Worm (Caenorhabditis elegans): ENCODE measurements around the gene F35D11.3.

F35D11.3 gene

DNA sequence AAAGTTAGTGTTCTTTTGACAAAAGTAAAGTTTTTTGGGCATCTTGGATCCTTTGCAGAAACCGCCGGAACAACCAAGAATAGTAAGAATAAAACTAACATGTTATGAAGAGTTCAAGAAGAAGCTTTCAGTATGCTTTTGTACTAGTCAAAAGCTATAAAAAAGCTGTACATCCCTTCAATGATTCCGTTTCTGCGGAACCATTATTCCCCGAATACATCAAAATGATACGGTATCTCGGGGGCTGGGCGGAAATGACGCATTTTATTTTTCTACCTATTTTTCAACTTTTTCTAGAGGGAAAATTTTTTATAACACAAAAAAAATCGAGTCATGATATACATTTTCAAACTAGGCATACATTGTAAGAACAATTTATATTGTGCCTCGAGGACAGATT is 11.5 kb downstream of the F35D11.3 start, which contains the start of gene clec-138 (continued):
- no peak for TF ChIP-seq lim-6 (tag; optimal IDR thresholded peaks at IDR 0.05)

- TF ChIP-seq rnt-1 (tag; optimal IDR thresholded peaks at IDR 0.05) (no peak), hlh-13 (GFP tag; optimal IDR thresholded peaks at IDR 0.05) (no peak), ets-4 (tag; optimal IDR thresholded peaks at IDR 0.05) (no peak), pqm-1 (tag; optimal IDR thresholded peaks at IDR 0.05) (no peak), unc-86 (tag; optimal IDR thresholded peaks at IDR 0.05) (no peak), dmd-4 (tag; optimal IDR thresholded peaks at IDR 0.05; ENCODE audit: borderline replicate concordance) (no peak), npax-4 (tag; optimal IDR thresholded peaks at IDR 0.05) (no peak)
These were observed 13.5 kb downstream of the F35D11.3 start, which contains the start of gene clec-139 for ce11 chrII:4621650-4622049. clec-139 (minus strand) TSS chrII:4621750.

DNA sequence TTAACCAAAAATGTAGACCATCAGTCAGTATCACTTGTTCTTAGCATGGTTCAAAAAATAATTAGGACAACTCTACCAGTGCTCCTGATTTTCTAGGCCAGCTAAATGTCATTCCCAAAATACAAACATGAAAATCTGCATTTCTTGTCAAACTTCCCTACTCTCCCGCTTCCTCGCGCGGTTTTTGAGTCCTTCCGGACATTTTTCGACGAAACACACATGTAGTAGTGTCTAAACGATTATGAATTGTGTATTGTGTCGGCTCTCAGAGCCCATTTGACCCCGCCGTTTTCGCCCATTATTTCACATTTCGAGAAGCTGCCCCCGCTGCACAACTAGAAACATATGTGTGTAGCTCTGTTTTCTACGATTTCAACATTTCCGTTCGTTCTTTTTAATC is 18.4 kb downstream of the F35D11.3 start, which contains the start of gene F35D11.1:
TSS of gene F35D11.1 (plus strand) at position 301 of the 400 bp plus-strand sequence.
- TF ChIP-seq Y22D7AL.16 (tag; optimal IDR thresholded peaks at IDR 0.05) (no peak), dve-1 (tag; optimal IDR thresholded peaks at IDR 0.05) (no peak), fax-1 (tag; optimal IDR thresholded peaks at IDR 0.05) (no peak), ceh-24 (tag; optimal IDR thresholded peaks at IDR 0.05) (no peak), syd-9 (tag; optimal IDR thresholded peaks at IDR 0.05) (no peak), pros-1 (tag; optimal IDR thresholded peaks at IDR 0.05) (no peak), pqm-1 (tag; optimal IDR thresholded peaks at IDR 0.05) (no peak), F13H6.1 (tag; optimal IDR thresholded peaks at IDR 0.05) (no peak), ceh-2 (tag; optimal IDR thresholded peaks at IDR 0.05) (no peak), pat-9 (tag; optimal IDR thresholded peaks at IDR 0.05) (no peak)

ce11 chrII:4631479-4631878 is 23.3 kb downstream of the F35D11.3 start:
- TF ChIP-seq T23F11.4 (GFP tag; optimal IDR thresholded peaks at IDR 0.05) (no peak), pha-4 (tag; optimal IDR thresholded peaks at IDR 0.05) (no peak), ceh-24 (tag; optimal IDR thresholded peaks at IDR 0.05) (no peak), ceh-48 (tag; optimal IDR thresholded peaks at IDR 0.05) (no peak), Y22D7AL.16 (tag; optimal IDR thresholded peaks at IDR 0.05) (no peak), dmd-4 (tag; optimal IDR thresholded peaks at IDR 0.05; ENCODE audit: borderline replicate concordance) (no peak), nfya-1 (tag; optimal IDR thresholded peaks at IDR 0.05) (no peak), unc-3 (GFP tag; conservative IDR thresholded peaks at IDR 0.05) (no peak), unc-3 (tag; optimal IDR thresholded peaks at IDR 0.05) (no peak), ama-1 (optimal IDR thresholded peaks at IDR 0.05) (no peak), odd-2 (tag; optimal IDR thresholded peaks at IDR 0.05) (no peak), ceh-30 (tag; optimal IDR thresholded peaks at IDR 0.05) (no peak), nhr-11 (tag; optimal IDR thresholded peaks at IDR 0.05) (no peak), zip-5 (tag; optimal IDR thresholded peaks at IDR 0.05) (no peak)

DNA sequence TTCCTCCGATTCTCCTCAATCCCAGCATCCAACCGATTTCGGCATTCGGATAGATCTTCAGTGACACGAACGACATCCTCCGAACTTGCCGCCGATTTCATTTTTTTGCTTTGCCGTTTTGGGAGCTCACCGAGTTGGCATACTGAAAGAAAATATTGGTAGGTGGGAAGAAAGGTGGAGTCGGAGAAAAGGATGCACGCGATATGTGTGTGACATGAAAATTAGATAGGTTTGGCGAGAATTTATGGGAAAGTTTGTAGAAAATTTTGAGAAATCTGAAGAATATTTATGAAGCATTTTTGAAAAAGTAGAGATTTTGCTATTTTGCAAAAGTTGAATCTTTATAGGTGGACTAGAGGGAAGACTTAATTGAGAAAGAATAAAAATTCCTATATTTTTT is 30.1 kb downstream of the F35D11.3 start, which contains the start of gene che-10:
TSS of gene che-10 (minus strand) at position 101 of the 400 bp plus-strand sequence.
- TF ChIP-seq sox-4 (tag; optimal IDR thresholded peaks at IDR 0.05) = no peak
- no peak for TF ChIP-seq rnt-1 (tag; optimal IDR thresholded peaks at IDR 0.05)
- TF ChIP-seq unc-86 (tag; optimal IDR thresholded peaks at IDR 0.05) = no peak
- TF ChIP-seq T23F11.4 (GFP tag; optimal IDR thresholded peaks at IDR 0.05) = no peak
- no peak for TF ChIP-seq ceh-19 (GFP tag; optimal IDR thresholded peaks at IDR 0.05)
- no peak for TF ChIP-seq hlh-8 (tag; optimal IDR thresholded peaks at IDR 0.05)
- TF ChIP-seq ref-2 (tag; optimal IDR thresholded peaks at IDR 0.05) = no peak

DNA sequence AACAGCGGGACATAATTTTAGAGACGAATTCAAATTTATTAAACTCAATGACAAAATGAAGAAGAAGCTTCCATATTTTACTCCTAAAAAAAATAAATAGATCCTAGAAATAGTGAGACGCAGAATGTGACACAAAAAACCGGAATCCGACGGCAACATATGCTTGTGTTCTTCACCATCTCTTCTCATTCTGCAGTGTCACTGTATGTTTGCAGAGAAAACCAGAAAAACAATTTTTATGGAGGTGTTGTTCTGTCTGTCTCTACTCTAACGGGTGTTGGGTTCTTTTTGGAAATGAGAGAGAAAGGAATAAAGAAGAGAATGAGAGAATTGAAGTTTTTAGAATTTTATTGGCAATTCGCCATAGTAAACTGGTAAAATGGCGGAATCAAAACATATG is 30.7 kb downstream of the F35D11.3 start:
- TF ChIP-seq mec-3 (tag; optimal IDR thresholded peaks at IDR 0.05; ENCODE audit: borderline replicate concordance) (no peak), eyg-1 (tag; optimal IDR thresholded peaks at IDR 0.05) (no peak), pha-4 (tag; optimal IDR thresholded peaks at IDR 0.05) (no peak), ceh-30 (tag; optimal IDR thresholded peaks at IDR 0.05) (no peak), pqm-1 (tag; optimal IDR thresholded peaks at IDR 0.05) (no peak), unc-3 (GFP tag; conservative IDR thresholded peaks at IDR 0.05) (no peak), unc-3 (tag; optimal IDR thresholded peaks at IDR 0.05) (no peak), elt-4 (tag; optimal IDR thresholded peaks at IDR 0.05) (no peak), ceh-34 (tag; optimal IDR thresholded peaks at IDR 0.05) (no peak), tbx-7 (tag; optimal IDR thresholded peaks at IDR 0.05) (no peak), ceh-24 (tag; optimal IDR thresholded peaks at IDR 0.05) (no peak)

Data from whole organism, late embryonic.